Worm (Caenorhabditis elegans) whole organism, L4 larva: ENCODE results near the gene T16G12.7.
"Not testable (repeated sequence)": the region's sequence is repeated elsewhere in the genome, so short reads cannot be mapped to it uniquely, and the experiment has no call there.

Experiments used
- skn-1 ChIP-seq: fragments of 150-350 bp; optimal IDR thresholded peaks from 2 replicates; lab custom pipeline; 2014; ENCODE audit warnings: missing biosample characterization, missing genetic modification characterization
- snpc-4 ChIP-seq: fragments of 150-350 bp; optimal IDR thresholded peaks from 2 replicates; lab custom pipeline; 2014; ENCODE audit warnings: missing biosample characterization, missing genetic modification characterization
- unc-130 ChIP-seq: sonication (generic microtip); optimal IDR thresholded peaks from 2 replicates; lab custom pipeline; 2016; ENCODE audit warnings: missing genetic modification reagents, missing genetic modification characterization, missing compliant biosample characterization

DNA sequence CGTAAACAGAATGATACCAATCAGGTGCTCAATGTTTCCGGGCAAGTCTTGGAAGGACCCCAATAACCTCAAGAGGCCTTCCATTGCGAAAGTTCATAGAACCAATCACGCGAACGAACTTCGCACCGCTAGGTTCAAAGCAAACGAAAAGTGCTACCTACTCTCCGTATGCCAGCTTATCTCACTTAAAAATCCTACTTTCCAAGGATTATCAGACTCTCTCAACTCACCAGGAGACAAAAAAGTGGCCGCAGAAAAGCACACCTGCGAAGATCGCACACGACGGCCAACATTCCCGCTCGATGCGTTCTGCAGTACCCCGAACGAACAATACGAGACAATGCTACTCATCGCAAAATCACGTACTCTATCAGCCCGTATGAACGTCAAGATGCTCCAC lies 13.4 kb upstream of the T16G12.7 start, which contains the start of gene T16G12.12:
- TF ChIP-seq unc-130 (GFP tag; lab: Kevin White, UChicago); snpc-4 (tag; lab: Kevin White, UChicago); skn-1 (tag; lab: Kevin White, UChicago): not testable (repeated sequence)
